Worm (Caenorhabditis elegans) whole organism, L3 larva: Measurements from ENCODE around the gene nspe-7.

Source experiments
- ZK546.5 ChIP-seq: sonication (generic microtip); optimal IDR thresholded peaks from 2 replicates; lab custom pipeline; 2017; ENCODE audit warnings: missing biosample characterization, missing genetic modification characterization
- ceh-16 ChIP-seq: sonication (generic microtip); optimal IDR thresholded peaks from 2 replicates; lab custom pipeline; 2017; ENCODE audit warnings: missing biosample characterization, missing genetic modification characterization
- daf-12 ChIP-seq: fragments of 150-350 bp; optimal IDR thresholded peaks from 2 replicates; lab custom pipeline; 2014; ENCODE audit warnings: missing biosample characterization, missing genetic modification reagents, missing genetic modification characterization
- egl-27 ChIP-seq: sonication (generic microtip); optimal IDR thresholded peaks from 4 replicates; lab custom pipeline; 2017; ENCODE audit warnings: missing biosample characterization, missing genetic modification reagents, missing genetic modification characterization
- fkh-10 ChIP-seq: sonication (generic microtip); optimal IDR thresholded peaks from 2 replicates; lab custom pipeline; 2017; ENCODE audit warnings: missing biosample characterization, missing genetic modification reagents, missing genetic modification characterization
- fkh-2 ChIP-seq: fragments of 150-350 bp; optimal IDR thresholded peaks from 2 replicates; lab custom pipeline; 2014; ENCODE audit warnings: missing biosample characterization, missing genetic modification reagents, missing genetic modification characterization
- lin-39 ChIP-seq: fragments of 150-350 bp; optimal IDR thresholded peaks from 2 replicates; lab custom pipeline; 2018; ENCODE audit warnings: missing biosample characterization, missing genetic modification reagents, missing genetic modification characterization
- mdl-1 ChIP-seq: fragments of 150-350 bp; optimal IDR thresholded peaks from 2 replicates; lab custom pipeline; 2014; ENCODE audit warnings: missing biosample characterization, missing genetic modification characterization
- nhr-12 ChIP-seq: fragments of 150-350 bp; optimal IDR thresholded peaks from 2 replicates; lab custom pipeline; 2014; ENCODE audit warnings: missing biosample characterization, missing genetic modification characterization
- nhr-237 ChIP-seq: fragments of 150-350 bp; optimal IDR thresholded peaks from 2 replicates; lab custom pipeline; 2014; ENCODE audit warnings: missing biosample characterization, missing genetic modification characterization
- nhr-67 ChIP-seq: fragments of 150-350 bp; optimal IDR thresholded peaks from 2 replicates; lab custom pipeline; 2014; ENCODE audit warnings: missing biosample characterization, missing genetic modification characterization
- pha-4 ChIP-seq: fragments of 150-350 bp; optimal IDR thresholded peaks from 2 replicates; lab custom pipeline; 2014; ENCODE audit warnings: missing biosample characterization, missing genetic modification reagents, missing genetic modification characterization
- unc-62 ChIP-seq: fragments of 150-350 bp; sonication (generic microtip); optimal IDR thresholded peaks from 4 replicates; lab custom pipeline; 2014; ENCODE audit warnings: missing biosample characterization, missing genetic modification reagents, missing genetic modification characterization
- zag-1 ChIP-seq: fragments of 150-350 bp; optimal IDR thresholded peaks from 2 replicates; lab custom pipeline; 2014; ENCODE audit warnings: missing biosample characterization, missing genetic modification characterization

DNA sequence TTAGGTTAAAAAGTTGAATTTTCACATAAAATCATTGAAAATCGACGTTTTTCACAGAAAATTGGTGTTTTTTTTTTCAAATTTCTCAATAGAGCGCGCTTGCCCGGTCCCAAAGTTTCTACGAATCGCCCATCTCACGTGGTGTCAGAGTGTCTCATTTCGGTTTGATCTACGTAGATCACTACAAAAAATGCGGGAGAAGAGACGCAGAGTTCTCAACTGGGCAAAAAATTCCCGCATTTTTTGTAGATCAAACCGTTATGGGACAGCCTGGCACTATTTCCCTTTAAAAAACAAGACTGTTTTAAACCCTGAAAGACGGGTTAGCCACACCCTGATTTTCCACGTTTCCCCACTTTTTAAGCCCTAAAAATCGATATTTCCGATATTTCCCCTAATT, 44.9 kb downstream of the nspe-7 start:
- TF ChIP-seq ZK546.5 (tag; lab: Kevin White, UChicago): no peak
- no peak for TF ChIP-seq pha-4
- TF ChIP-seq unc-62 (GFP tag; lab: Kevin White, UChicago): no peak
- no peak for TF ChIP-seq fkh-10 (GFP tag; lab: Kevin White, UChicago)
- TF ChIP-seq lin-39: no peak
- TF ChIP-seq daf-12 (tag; lab: Kevin White, UChicago): no peak
- no peak for TF ChIP-seq egl-27 (tag; lab: Kevin White, UChicago)
- TF ChIP-seq mdl-1: no peak
- no peak for TF ChIP-seq zag-1 (tag; lab: Kevin White, UChicago)
- no peak for TF ChIP-seq ceh-16 (tag; lab: Kevin White, UChicago)
- TF ChIP-seq nhr-237: no peak
- no peak for TF ChIP-seq fkh-2 (tag; lab: Kevin White, UChicago)
- TF ChIP-seq nhr-67 (tag; lab: Kevin White, UChicago): no peak
- no peak for TF ChIP-seq nhr-12 (tag; lab: Kevin White, UChicago)
